Worm (Caenorhabditis elegans): ENCODE measurements around the gene BE0003N10.6.
"Not testable (repeated sequence)": the region's sequence is repeated elsewhere in the genome, so short reads cannot be mapped to it uniquely, and the experiment has no call there.

DNA sequence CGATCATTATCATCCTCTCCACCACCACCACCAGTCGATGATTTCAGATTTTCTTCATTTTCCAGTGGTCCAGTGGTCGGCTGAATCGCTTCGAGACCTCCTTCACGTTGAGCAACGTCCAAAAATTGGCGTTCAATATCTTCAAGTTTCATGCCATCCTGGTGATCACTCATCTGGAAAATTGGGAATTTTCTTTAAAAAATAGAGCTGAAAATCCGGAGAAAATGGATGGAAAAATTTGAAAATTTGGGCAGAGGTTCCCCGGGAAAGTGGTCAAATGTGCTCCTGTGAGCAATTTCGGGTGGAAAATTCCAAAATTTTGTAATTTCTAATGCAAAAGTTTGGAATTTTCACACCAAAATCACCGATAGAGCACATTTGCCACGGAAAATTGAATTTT is 16.5 kb upstream of the BE0003N10.6 start, which contains the start of gene uaf-1:
- not testable (repeated sequence) for TF ChIP-seq W03F9.2, him-1, dao-5 (tag; optimal IDR thresholded peaks at IDR 0.05)
